Worm (Caenorhabditis elegans): ENCODE results near the gene gmpr-1.

The gmpr-1 gene

ce11 chrV:4371309-4371933, at the start of gene gmpr-1, which contains the start of gene fipp-1:
gmpr-1 (minus strand) TSS chrV:4371383.
fipp-1 (plus strand) TSS chrV:4371807.
- peak; percentile 65 for TF ChIP-seq crh-2 (tag; optimal IDR thresholded peaks at IDR 0.05)
- peak; percentile 39 for TF ChIP-seq mab-5 (tag; optimal IDR thresholded peaks at IDR 0.05)
- TF ChIP-seq ztf-11 (tag; optimal IDR thresholded peaks at IDR 0.05), result no peak
- TF ChIP-seq sma-3 (GFP tag; optimal IDR thresholded peaks at IDR 0.05), result peak; percentile 36
- peak; percentile 27 for TF ChIP-seq egl-27 (tag; optimal IDR thresholded peaks at IDR 0.05)
- TF ChIP-seq lsy-2 (tag; optimal IDR thresholded peaks at IDR 0.05), result peak; percentile 40 to 77
- peak; percentile 27 for TF ChIP-seq nhr-6 (tag; optimal IDR thresholded peaks at IDR 0.05)
- no peak for TF ChIP-seq elt-3 (tag; optimal IDR thresholded peaks at IDR 0.05)
- peak; percentile 40 for TF ChIP-seq F13H6.1 (tag; optimal IDR thresholded peaks at IDR 0.05)
- no peak for TF ChIP-seq nhr-237 (tag; optimal IDR thresholded peaks at IDR 0.05)
- TF ChIP-seq sma-9 (GFP tag; optimal IDR thresholded peaks at IDR 0.05), result peak; percentile 16
- no peak for TF ChIP-seq sma-9 (tag; optimal IDR thresholded peaks at IDR 0.05)
- TF ChIP-seq unc-55 (GFP tag; optimal IDR thresholded peaks at IDR 0.05), result peak; percentile 79
- peak; percentile 60 for TF ChIP-seq C34F6.9 (tag; optimal IDR thresholded peaks at IDR 0.05)
- peak; percentile 38 for TF ChIP-seq nhr-129 (tag; optimal IDR thresholded peaks at IDR 0.05)
- peak; percentile 57 for TF ChIP-seq nhr-25 (tag; optimal IDR thresholded peaks at IDR 0.05)
- peak; percentile 73 for TF ChIP-seq gmeb-1 (tag; optimal IDR thresholded peaks at IDR 0.05)
- no peak for TF ChIP-seq R02D3.7 (tag; optimal IDR thresholded peaks at IDR 0.05)
- TF ChIP-seq lin-39 (tag; optimal IDR thresholded peaks at IDR 0.05), result no peak

ce11 chrV:4419767-4420322, 48.7 kb upstream of the gmpr-1 start, which contains the start of the genes Y47D7A.7 and Y47D7A.2:
Y47D7A.7 (minus strand) TSS chrV:4419867.
Y47D7A.2 (plus strand) TSS chrV:4420272.
- TF ChIP-seq dmd-4 (tag; optimal IDR thresholded peaks at IDR 0.05), result no peak
- no peak for TF ChIP-seq snpc-4 (tag; optimal IDR thresholded peaks at IDR 0.05)
- no peak for TF ChIP-seq nhr-77 (tag; optimal IDR thresholded peaks at IDR 0.05)
- TF ChIP-seq Y55F3AM.14 (GFP tag; optimal IDR thresholded peaks at IDR 0.05), result no peak
- no peak for TF ChIP-seq peb-1 (tag; optimal IDR thresholded peaks at IDR 0.05)

ce11 chrV:4418116-4418515, 46.9 kb upstream of the gmpr-1 start, which contains the start of gene Y47D7A.6:
Y47D7A.6 (minus strand) TSS chrV:4418216.
- TF ChIP-seq ceh-16 (tag; optimal IDR thresholded peaks at IDR 0.05), result no peak
- TF ChIP-seq F13H6.1 (tag; optimal IDR thresholded peaks at IDR 0.05), result no peak
- TF ChIP-seq ceh-82 (tag; optimal IDR thresholded peaks at IDR 0.05), result no peak
- no peak for TF ChIP-seq peb-1 (tag; optimal IDR thresholded peaks at IDR 0.05)
- no peak for TF ChIP-seq nhr-25 (tag; optimal IDR thresholded peaks at IDR 0.05)
- no peak for TF ChIP-seq nhr-237 (tag; optimal IDR thresholded peaks at IDR 0.05)
- TF ChIP-seq egl-27 (tag; optimal IDR thresholded peaks at IDR 0.05), result no peak
- no peak for TF ChIP-seq nhr-12 (tag; optimal IDR thresholded peaks at IDR 0.05)
- no peak for TF ChIP-seq nhr-11 (tag; optimal IDR thresholded peaks at IDR 0.05)

- TF ChIP-seq ama-1 (optimal IDR thresholded peaks at IDR 0.05), result no peak
- no peak for TF ChIP-seq fos-1 (tag; optimal IDR thresholded peaks at IDR 0.05)
- TF ChIP-seq nhr-10 (tag; optimal IDR thresholded peaks at IDR 0.05), result no peak
- TF ChIP-seq ceh-82 (tag; optimal IDR thresholded peaks at IDR 0.05), result no peak
Measured at ce11 chrV:4416710-4417109, 45.5 kb upstream of the gmpr-1 start, which contains the start of gene Y47D7A.18. Y47D7A.18 (minus strand) TSS chrV:4416810.

- TF ChIP-seq Y55F3AM.14 (GFP tag; optimal IDR thresholded peaks at IDR 0.05) (no peak), dmd-4 (tag; optimal IDR thresholded peaks at IDR 0.05) (no peak), ZK546.5 (tag; optimal IDR thresholded peaks at IDR 0.05) (no peak), lsy-2 (tag; optimal IDR thresholded peaks at IDR 0.05) (no peak), nhr-6 (tag; optimal IDR thresholded peaks at IDR 0.05) (no peak), nhr-237 (tag; optimal IDR thresholded peaks at IDR 0.05) (no peak), sma-9 (GFP tag; optimal IDR thresholded peaks at IDR 0.05) (no peak), sma-9 (tag; optimal IDR thresholded peaks at IDR 0.05) (no peak), nhr-23 (tag; optimal IDR thresholded peaks at IDR 0.05) (no peak), mdl-1 (tag; optimal IDR thresholded peaks at IDR 0.05) (no peak), F13H6.1 (tag; optimal IDR thresholded peaks at IDR 0.05) (no peak), snpc-4 (tag; optimal IDR thresholded peaks at IDR 0.05) (no peak)
Measured at ce11 chrV:4414613-4415071, 43.5 kb upstream of the gmpr-1 start, which contains the start of gene grl-5. grl-5 (minus strand) TSS chrV:4414663.
